Worm (Caenorhabditis elegans): ENCODE measurements around the gene T16G12.1.

ce11 chrIII:10010117-10010516 is 39.5 kb downstream of the T16G12.1 start, which contains the start of gene fbxa-155:
- no peak for TF ChIP-seq snpc-1.3 (tag; optimal IDR thresholded peaks at IDR 0.05; ENCODE audit: insufficient read depth)
- no peak for TF ChIP-seq ama-1 (optimal IDR thresholded peaks at IDR 0.05)
- no peak for TF ChIP-seq ama-1 (GFP tag; optimal IDR thresholded peaks at IDR 0.05)
- no peak for TF ChIP-seq F37B4.10 (GFP tag; IDR thresholded peaks at IDR 0.05)
- no peak for TF ChIP-seq hlh-12 (tag; optimal IDR thresholded peaks at IDR 0.05)
- no peak for TF ChIP-seq attf-5 (GFP tag; optimal IDR thresholded peaks at IDR 0.05)
- no peak for TF ChIP-seq pha-4 (tag; optimal IDR thresholded peaks at IDR 0.05)
- no peak for TF ChIP-seq die-1 (tag; optimal IDR thresholded peaks at IDR 0.05)

All from whole organism, young adult.